Fruit fly (Drosophila melanogaster): ENCODE measurements around the gene CG7251.

DNA sequence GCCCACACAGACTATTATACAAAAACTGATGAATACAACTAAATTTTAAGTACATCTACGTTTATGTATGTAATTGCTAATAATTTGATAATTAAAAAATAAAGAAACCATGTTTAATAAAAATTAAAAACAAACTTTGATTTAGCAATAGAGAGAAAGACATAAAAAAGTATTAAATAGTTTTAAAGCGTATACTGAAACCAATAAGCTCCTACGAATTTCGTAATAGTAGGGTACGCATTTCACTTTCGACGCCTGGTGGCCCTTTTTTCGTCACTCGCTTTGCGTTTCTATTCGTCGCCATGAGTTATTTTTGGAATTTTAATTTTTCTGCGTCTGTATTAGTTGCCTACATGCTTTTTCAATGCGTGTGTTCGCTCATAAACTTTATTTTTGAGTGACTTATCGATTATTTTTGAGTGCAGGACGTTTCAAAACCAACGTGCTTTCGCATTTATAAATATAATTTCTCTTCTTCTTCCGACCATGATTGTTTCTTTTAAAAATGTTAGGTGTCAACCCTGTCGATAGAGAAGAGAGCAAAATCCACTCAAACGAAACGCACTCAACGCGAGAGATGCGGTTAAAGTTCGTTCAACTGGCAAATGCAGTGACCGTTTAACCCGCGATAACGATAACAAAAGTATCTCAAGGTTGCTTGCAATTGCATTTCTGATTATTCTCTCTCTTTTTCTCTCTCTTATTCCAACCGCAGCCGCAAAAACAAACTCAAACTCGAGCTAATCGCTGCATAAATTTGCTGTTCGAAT lies 41.5 kb downstream of the CG7251 start, which contains the start of gene Oscillin:
- TF ChIP-seq tx (GFP tag; optimal IDR thresholded peaks at IDR 0.05) = peak; percentile 48
- TF ChIP-seq jumu (GFP tag; optimal IDR thresholded peaks at IDR 0.05) = no peak
- TF ChIP-seq kah (GFP tag; optimal IDR thresholded peaks at IDR 0.05) = peak; percentile 61
- peak; percentile 53 for TF ChIP-seq CG12155 (GFP tag; optimal IDR thresholded peaks at IDR 0.05)
- no peak for TF ChIP-seq CG9797 (GFP tag; optimal IDR thresholded peaks at IDR 0.05)
- TF ChIP-seq lola (GFP tag; optimal IDR thresholded peaks at IDR 0.05) = peak in 1 of 3 experiments; percentile 87
- TF ChIP-seq CG12299 (tag; optimal IDR thresholded peaks at IDR 0.05) = peak; percentile 66
- TF ChIP-seq CG2875 (GFP tag; optimal IDR thresholded peaks at IDR 0.05) = peak; percentile 77
- TF ChIP-seq D (optimal IDR thresholded peaks at IDR 0.05) = no peak
- peak; percentile 77 for TF ChIP-seq D (GFP tag; optimal IDR thresholded peaks at IDR 0.05)
- peak; percentile 94 for TF ChIP-seq vvl (GFP tag; IDR thresholded peaks at IDR 0.05)
- no peak for TF ChIP-seq BEAF-32 (GFP tag; optimal IDR thresholded peaks at IDR 0.05)
- TF ChIP-seq klu (GFP tag; IDR thresholded peaks at IDR 0.05) = peak; percentile 72
- peak; percentile 88 for TF ChIP-seq psq (GFP tag; optimal IDR thresholded peaks at IDR 0.05)
- TF ChIP-seq pita (GFP tag; optimal IDR thresholded peaks at IDR 0.05) = no peak
